Fruit fly (Drosophila melanogaster) whole organism: ENCODE data around the gene Cpr67B.

ENCODE experiments used
- CG8478 ChIP-seq: fragments of >200 bp; optimal IDR thresholded peaks from 2 replicates; lab custom pipeline; 2018; ENCODE audit warnings: inconsistent platforms
- Dll ChIP-seq: fragments of >200 bp; optimal IDR thresholded peaks from 2 replicates; lab custom pipeline; 2017
- EcR ChIP-seq, 2 experiments: fragments of >200 bp; optimal IDR thresholded peaks; 2 replicates each; lab custom pipeline; 2017; ENCODE audit warnings: missing biosample characterization in 2 of 2, missing genetic modification characterization in 2 of 2, missing genetic modification reagents in 2 of 2
- pan ChIP-seq: fragments of >200 bp; optimal IDR thresholded peaks from 2 replicates; lab custom pipeline; 2017
- usp ChIP-seq: fragments of >200 bp; optimal IDR thresholded peaks from 2 replicates; lab custom pipeline; 2017; ENCODE audit warnings: missing biosample characterization, missing genetic modification characterization, mixed read lengths

- TF ChIP-seq pan (lab: Kevin White, UChicago) (no peak), CG8478 (lab: Kevin White, UChicago) (no peak), usp (GFP tag; lab: Kevin White, UChicago) (no peak), EcR (GFP tag; optimal IDR thresholded peaks at IDR 0.05; lab: Kevin White, UChicago) (no peak), Dll (lab: Kevin White, UChicago) (no peak)
Observed at dm6 chr3L:9410030-9410589, 5.5 kb downstream of the Cpr67B start.
